Worm (Caenorhabditis elegans): Measurements from ENCODE around the gene Y53C12B.7.

Gene Y53C12B.7

ce11 chrII:9787395-9788152 lies 34.6 kb upstream of the Y53C12B.7 start, which contains the start of gene cyp-13A2:
TSS of gene cyp-13A2 (minus strand) at chrII:9787629.
- no peak for TF ChIP-seq unc-30 (tag; optimal IDR thresholded peaks at IDR 0.05)
- no peak for TF ChIP-seq sup-37 (GFP tag; optimal IDR thresholded peaks at IDR 0.05)
- TF ChIP-seq irx-1 (tag; optimal IDR thresholded peaks at IDR 0.05), result peak; percentile 23
- peak; percentile 33 for TF ChIP-seq nhr-47 (tag; optimal IDR thresholded peaks at IDR 0.05)
- TF ChIP-seq alr-1 (tag; optimal IDR thresholded peaks at IDR 0.05; ENCODE audit: borderline replicate concordance), result no peak
- TF ChIP-seq unc-98 (GFP tag; IDR thresholded peaks at IDR 0.05), result no peak
- peak; percentile 82 for TF ChIP-seq nhr-71 (tag; optimal IDR thresholded peaks at IDR 0.05)
- TF ChIP-seq ceh-8 (GFP tag; optimal IDR thresholded peaks at IDR 0.05), result no peak
- peak; percentile 75 for TF ChIP-seq rnt-1 (tag; optimal IDR thresholded peaks at IDR 0.05)
- peak; percentile 99 for TF ChIP-seq nhr-85 (tag)
- peak in 1 of 2 experiments; percentile 48 for TF ChIP-seq mdl-1 (tag; optimal IDR thresholded peaks at IDR 0.05)
- no peak for TF ChIP-seq ets-5 (GFP tag; IDR thresholded peaks at IDR 0.05)
- peak; percentile 66 for TF ChIP-seq nhr-90 (tag; optimal IDR thresholded peaks at IDR 0.05; ENCODE audit: poor library complexity)
- TF ChIP-seq xbp-1 (tag; optimal IDR thresholded peaks at IDR 0.05), result no peak
- TF ChIP-seq aha-1 (tag; optimal IDR thresholded peaks at IDR 0.05), result no peak
- peak; percentile 76 for TF ChIP-seq blmp-1 (tag; optimal IDR thresholded peaks at IDR 0.05)
- no peak for TF ChIP-seq egl-13 (tag; optimal IDR thresholded peaks at IDR 0.05)
- peak in 2 of 3 experiments; percentile 16 to 32 for TF ChIP-seq dpl-1 (GFP tag; optimal IDR thresholded peaks at IDR 0.05)
- no peak for TF ChIP-seq efl-3 (GFP tag; optimal IDR thresholded peaks at IDR 0.05)
- TF ChIP-seq hlh-4 (tag; optimal IDR thresholded peaks at IDR 0.05), result no peak
- peak in 2 of 6 experiments; percentile 32 to 72 for TF ChIP-seq elt-3 (tag; optimal IDR thresholded peaks at IDR 0.05)
- peak; percentile 27 to 59 for TF ChIP-seq egl-27 (tag; optimal IDR thresholded peaks at IDR 0.05)
- no peak for TF ChIP-seq sox-4 (tag; optimal IDR thresholded peaks at IDR 0.05)
- TF ChIP-seq nhr-20 (tag; optimal IDR thresholded peaks at IDR 0.05), result peak; percentile 88
- no peak for TF ChIP-seq F16B12.6 (tag; optimal IDR thresholded peaks at IDR 0.05)
- TF ChIP-seq nhr-77 (tag; optimal IDR thresholded peaks at IDR 0.05), result peak; percentile 57
- no peak for TF ChIP-seq mab-9 (GFP tag; IDR thresholded peaks at IDR 0.05)
- TF ChIP-seq grh-1 (GFP tag; IDR thresholded peaks at IDR 0.05), result 0 out of 2 replicates have a peak, but pooled peaks have one; percentile 45
- no peak for TF ChIP-seq C34B4.2 (tag; optimal IDR thresholded peaks at IDR 0.05)
- no peak for TF ChIP-seq sptf-1 (tag; optimal IDR thresholded peaks at IDR 0.05)
- TF ChIP-seq tlp-1 (tag; optimal IDR thresholded peaks at IDR 0.05), result peak; percentile 61
- TF ChIP-seq efl-1 (optimal IDR thresholded peaks at IDR 0.05), result peak; percentile 32 to 52
- TF ChIP-seq efl-1 (GFP tag; optimal IDR thresholded peaks at IDR 0.05 in 1 of 2), result peak in 1 of 2 experiments; percentile 90
- TF ChIP-seq snpc-4 (tag; optimal IDR thresholded peaks at IDR 0.05), result peak; percentile 98
- no peak for TF ChIP-seq jun-1 (tag; optimal IDR thresholded peaks at IDR 0.05)
- TF ChIP-seq nhr-237 (tag; optimal IDR thresholded peaks at IDR 0.05), result no peak
- TF ChIP-seq fkh-8 (tag; optimal IDR thresholded peaks at IDR 0.05), result no peak
- TF ChIP-seq lin-13 (GFP tag; optimal IDR thresholded peaks at IDR 0.05), result no peak
- no peak for TF ChIP-seq zag-1 (tag; optimal IDR thresholded peaks at IDR 0.05)
- peak; percentile 65 for TF ChIP-seq lin-39 (tag; optimal IDR thresholded peaks at IDR 0.05)
- no peak for TF ChIP-seq dsc-1 (tag; optimal IDR thresholded peaks at IDR 0.05)
- TF ChIP-seq elt-2 (tag; optimal IDR thresholded peaks at IDR 0.05), result peak; percentile 72
- TF ChIP-seq tbx-2 (tag; optimal IDR thresholded peaks at IDR 0.05), result no peak
- TF ChIP-seq ces-1 (GFP tag; optimal IDR thresholded peaks at IDR 0.05), result no peak
- no peak for TF ChIP-seq pax-3 (tag; optimal IDR thresholded peaks at IDR 0.05)
- TF ChIP-seq nhr-28 (tag; optimal IDR thresholded peaks at IDR 0.05), result no peak
- peak; percentile 50 for TF ChIP-seq nhr-19 (GFP tag; conservative IDR thresholded peaks at IDR 0.05)
- TF ChIP-seq vab-15 (tag; optimal IDR thresholded peaks at IDR 0.05), result no peak
- no peak for TF ChIP-seq fkh-4 (tag; optimal IDR thresholded peaks at IDR 0.05; ENCODE audit: borderline replicate concordance)
- no peak for TF ChIP-seq lir-3 (tag; optimal IDR thresholded peaks at IDR 0.05; ENCODE audit: poor library complexity)
- TF ChIP-seq mep-1 (tag; optimal IDR thresholded peaks at IDR 0.05), result peak; percentile 45
- no peak for TF ChIP-seq ama-1 (optimal IDR thresholded peaks at IDR 0.05)

Measured in whole organism, L1 larva.